Worm (Caenorhabditis elegans): ENCODE data around the gene Y73B6BL.31.

ce11 chrIV:6395190-6395589 is 46.5 kb upstream of the Y73B6BL.31 start:
- TF ChIP-seq nhr-28 (tag; optimal IDR thresholded peaks at IDR 0.05) (no peak), snpc-4 (tag; optimal IDR thresholded peaks at IDR 0.05) (no peak), unc-62 (GFP tag; optimal IDR thresholded peaks at IDR 0.05) (no peak), nhr-76 (tag; optimal IDR thresholded peaks at IDR 0.05) (no peak)

Data from whole organism, mixed stage, embryonic.